Worm (Caenorhabditis elegans): ENCODE measurements around the gene ZC239.16.

DNA sequence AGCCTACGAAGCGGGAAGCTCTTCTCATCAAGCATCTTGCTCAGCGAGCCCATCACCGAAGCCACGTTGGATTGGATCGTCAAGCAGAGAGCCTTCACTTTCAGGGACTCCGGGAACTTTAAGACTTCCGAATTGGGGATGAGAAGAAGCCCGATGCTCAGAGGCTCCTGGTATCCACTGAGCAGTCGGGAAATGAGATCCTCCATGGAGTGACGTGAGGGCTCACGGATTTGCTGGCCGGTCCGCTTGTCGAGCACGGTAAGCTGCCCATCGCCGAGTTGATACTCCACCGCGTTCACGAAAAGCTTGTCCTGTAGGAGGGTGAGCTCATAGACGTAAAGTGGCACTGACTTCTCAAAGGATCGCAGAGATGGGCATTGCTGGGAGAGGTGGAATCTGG, 22.4 kb upstream of the ZC239.16 start:
- TF ChIP-seq jun-1 (tag; optimal IDR thresholded peaks at IDR 0.05) = no peak
- TF ChIP-seq nhr-11 (tag; optimal IDR thresholded peaks at IDR 0.05) = no peak
- TF ChIP-seq ztf-11 (tag; optimal IDR thresholded peaks at IDR 0.05) = no peak
- TF ChIP-seq sea-2 (GFP tag; optimal IDR thresholded peaks at IDR 0.05) = no peak
- TF ChIP-seq mdl-1 (tag; optimal IDR thresholded peaks at IDR 0.05) = no peak
- TF ChIP-seq R02D3.7 (tag; optimal IDR thresholded peaks at IDR 0.05) = no peak
- no peak for TF ChIP-seq elt-3 (tag; optimal IDR thresholded peaks at IDR 0.05)
- no peak for TF ChIP-seq pha-4 (tag; optimal IDR thresholded peaks at IDR 0.05)
- TF ChIP-seq nhr-77 (tag; optimal IDR thresholded peaks at IDR 0.05) = no peak

All from whole organism, L3 larva.